Fruit fly (Drosophila melanogaster): ENCODE results near the gene CG15771.

CG15771 gene

DNA sequence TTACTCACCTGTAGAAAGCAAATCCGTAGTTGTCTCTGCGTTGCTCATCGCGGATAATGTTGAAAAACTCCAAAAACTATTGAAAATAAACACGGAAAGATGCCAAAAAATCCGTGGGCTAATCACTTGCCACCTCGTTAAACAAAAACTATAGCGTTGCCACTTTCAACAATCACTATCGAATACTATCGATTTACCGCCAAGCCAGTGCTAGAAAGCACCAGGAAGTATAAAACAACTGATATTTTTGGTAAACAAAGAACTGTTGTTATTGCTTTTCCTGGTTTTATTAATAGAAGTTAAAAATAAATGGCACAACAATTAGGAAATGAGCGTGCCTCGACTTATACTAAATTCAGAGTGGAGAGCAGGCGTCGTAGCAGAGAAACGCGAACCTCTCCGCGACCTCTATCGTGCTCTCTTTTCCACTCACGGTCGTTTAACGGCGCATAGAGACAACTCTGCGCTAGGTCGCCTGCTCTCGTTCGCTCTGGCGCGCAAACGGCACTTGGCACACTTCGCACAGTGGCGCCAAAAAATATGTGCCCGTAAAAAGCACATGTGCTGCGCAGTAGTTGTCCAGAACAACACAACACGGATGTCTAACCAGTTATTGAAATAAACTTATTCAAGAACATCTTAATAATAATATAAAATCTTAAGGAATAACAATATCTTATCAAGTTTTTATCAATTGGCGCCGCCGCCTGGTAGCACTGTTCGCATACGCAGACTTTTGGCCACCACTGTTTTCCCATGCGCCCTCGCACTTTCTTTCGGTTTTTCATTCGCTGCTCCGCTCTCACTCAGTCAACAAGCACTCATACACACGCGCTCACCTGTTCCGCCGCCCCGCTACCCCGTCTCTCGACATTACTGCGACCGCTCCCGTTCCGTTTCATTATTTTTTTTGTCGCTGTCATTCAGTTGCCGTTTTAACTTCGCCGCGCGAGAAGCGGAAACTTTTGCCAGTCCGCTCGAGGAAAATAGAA lies at the start of gene CG15771, which contains the start of gene lin-52 (continued):
- TF ChIP-seq Nf-YA (GFP tag; IDR thresholded peaks at IDR 0.05) (peak; percentile 83), sisA (GFP tag; IDR thresholded peaks at IDR 0.05) (peak; percentile 97), wek (GFP tag; optimal IDR thresholded peaks at IDR 0.05) (peak; percentile 55), C15 (GFP tag; IDR thresholded peaks at IDR 0.05) (peak; percentile 87), CG11695 (GFP tag; IDR thresholded peaks at IDR 0.05) (peak; percentile 97), yki (optimal IDR thresholded peaks at IDR 0.05) (no peak), ap (GFP tag; IDR thresholded peaks at IDR 0.05) (peak; percentile 90), CG6689 (GFP tag; IDR thresholded peaks at IDR 0.05) (peak; percentile 96), CG4424 (GFP tag; optimal IDR thresholded peaks at IDR 0.05) (peak; percentile 92), CG3995 (GFP tag; optimal IDR thresholded peaks at IDR 0.05) (peak; percentile 55), CG2678 (tag; optimal IDR thresholded peaks at IDR 0.05) (peak; percentile 98), CG2116 (GFP tag; optimal IDR thresholded peaks at IDR 0.05) (peak; percentile 67), H2.0 (GFP tag; IDR thresholded peaks at IDR 0.05) (peak; percentile 87), phol (tag; optimal IDR thresholded peaks at IDR 0.05) (peak; percentile 91), ems (GFP tag; optimal IDR thresholded peaks at IDR 0.05) (peak; percentile 74), CG1792 (GFP tag; optimal IDR thresholded peaks at IDR 0.05) (peak; percentile 37), mam (GFP tag; optimal IDR thresholded peaks at IDR 0.05) (peak; percentile 72), CG31441 (GFP tag; IDR thresholded peaks at IDR 0.05) (peak; percentile 95), da (GFP tag; optimal IDR thresholded peaks at IDR 0.05) (peak; percentile 70), Dad (GFP tag; optimal IDR thresholded peaks at IDR 0.05) (peak; percentile 46), pb (GFP tag; optimal IDR thresholded peaks at IDR 0.05) (no peak), slp2 (GFP tag; optimal IDR thresholded peaks at IDR 0.05) (peak; percentile 67), CG17802 (tag; optimal IDR thresholded peaks at IDR 0.05) (peak; percentile 44), danr (GFP tag; IDR thresholded peaks at IDR 0.05) (peak; percentile 93), chif (GFP tag; optimal IDR thresholded peaks at IDR 0.05) (peak; percentile 41 to 80), az2 (GFP tag; optimal IDR thresholded peaks at IDR 0.05) (peak; percentile 93), NC2α (GFP tag; optimal IDR thresholded peaks at IDR 0.05) (no peak), CG10959 (GFP tag; IDR thresholded peaks at IDR 0.05) (peak; percentile 88), CG6175 (GFP tag; IDR thresholded peaks at IDR 0.05) (peak; percentile 89), CG1529 (GFP tag; optimal IDR thresholded peaks at IDR 0.05) (peak; percentile 93), bab2 (GFP tag; optimal IDR thresholded peaks at IDR 0.05) (peak; percentile 67), CG1602 (GFP tag; optimal IDR thresholded peaks at IDR 0.05) (peak; percentile 84), br (optimal IDR thresholded peaks at IDR 0.05) (no peak), nom (GFP tag; optimal IDR thresholded peaks at IDR 0.05) (peak; percentile 95), sr (GFP tag; IDR thresholded peaks at IDR 0.05) (peak; percentile 81), sima (GFP tag; optimal IDR thresholded peaks at IDR 0.05) (no peak), CG6765 (GFP tag; optimal IDR thresholded peaks at IDR 0.05) (peak; percentile 95), B-H2 (GFP tag; optimal IDR thresholded peaks at IDR 0.05) (peak; percentile 93), fru (optimal IDR thresholded peaks at IDR 0.05) (no peak), lab (GFP tag; optimal IDR thresholded peaks at IDR 0.05) (peak; percentile 97), h (optimal IDR thresholded peaks at IDR 0.05) (no peak), CG17612 (GFP tag; IDR thresholded peaks at IDR 0.05) (peak; percentile 76), Ada2b (GFP tag; IDR thresholded peaks at IDR 0.05) (peak; percentile 93), Dp (GFP tag; optimal IDR thresholded peaks at IDR 0.05) (peak; percentile 57), CG43689 (GFP tag; IDR thresholded peaks at IDR 0.05) (peak; percentile 83), CG10209 (GFP tag; optimal IDR thresholded peaks at IDR 0.05) (peak; percentile 94), CG7963 (GFP tag; IDR thresholded peaks at IDR 0.05; ENCODE audit: partially characterized antibody) (peak; percentile 7; the same call in 1 of the 3 replicates), Dll (GFP tag; IDR thresholded peaks at IDR 0.05; ENCODE audit: partially characterized antibody) (peak; percentile 57; the same call in 2 of the 4 replicates), Abd-B (GFP tag; optimal IDR thresholded peaks at IDR 0.05) (peak; percentile 85), Myb (GFP tag; optimal IDR thresholded peaks at IDR 0.05) (peak; percentile 64), tap (tag; optimal IDR thresholded peaks at IDR 0.05) (peak; percentile 92)

Data from whole organism, embryonic.